Fruit fly (Drosophila melanogaster) whole organism, embryonic: ENCODE measurements around the gene CkIIbeta.
A peak's percentile ranks its signal among the peaks of the same experiment; 100 is the strongest.
"Not testable (repeated sequence)": the region's sequence is repeated elsewhere in the genome, so short reads cannot be mapped to it uniquely, and the experiment has no call there.

Source experiments
- BEAF-32 ChIP-seq: fragments of 200-800 bp; sonication (Bioruptor generic); optimal IDR thresholded peaks from 3 replicates; lab custom pipeline; 2017; ENCODE audit warnings: missing biosample characterization, missing genetic modification characterization, mild to moderate bottlenecking, moderate library complexity, missing genetic modification reagents
- Blimp-1 ChIP-seq: fragments of 200-800 bp; sonication (Bioruptor generic); optimal IDR thresholded peaks from 3 replicates; lab custom pipeline; 2018; ENCODE audit warnings: missing biosample characterization, missing genetic modification characterization, mild to moderate bottlenecking, moderate library complexity, missing genetic modification reagents
- CG10366 ChIP-seq: fragments of 200-800 bp; sonication (Bioruptor generic); IDR thresholded peaks from 2 replicates; pipeline ENCODE4 v1.3.6; 2022; ENCODE audit warnings: missing biosample characterization, missing genetic modification characterization
- CG12299 ChIP-seq: fragments of 200-800 bp; sonication (Bioruptor generic); optimal IDR thresholded peaks from 2 replicates; lab custom pipeline; 2018; ENCODE audit warnings: missing biosample characterization, mild to moderate bottlenecking, missing genetic modification characterization
- CG12659 ChIP-seq: fragments of 200-800 bp; sonication (Bioruptor generic); optimal IDR thresholded peaks from 3 replicates; lab custom pipeline; 2017; ENCODE audit warnings: mild to moderate bottlenecking, missing biosample characterization, missing genetic modification reagents, missing genetic modification characterization
- CG15011 ChIP-seq: fragments of 200-800 bp; sonication (Bioruptor generic); optimal IDR thresholded peaks from 3 replicates; lab custom pipeline; 2018; ENCODE audit warnings: missing biosample characterization, mild to moderate bottlenecking, missing genetic modification characterization
- CG17829 ChIP-seq: fragments of 200-800 bp; optimal IDR thresholded peaks from 2 replicates; lab custom pipeline; 2019; ENCODE audit warnings: missing biosample characterization, mild to moderate bottlenecking, missing genetic modification characterization, moderate library complexity
- CG17912 ChIP-seq: fragments of 200-800 bp; sonication (Bioruptor generic); optimal IDR thresholded peaks from 2 replicates; lab custom pipeline; 2018; ENCODE audit warnings: missing biosample characterization, mild to moderate bottlenecking, missing genetic modification characterization
- CG2678 ChIP-seq: fragments of 200-800 bp; sonication (Bioruptor generic); optimal IDR thresholded peaks from 3 replicates; lab custom pipeline; 2019; ENCODE audit warnings: missing biosample characterization, mild to moderate bottlenecking, missing genetic modification characterization, moderate library complexity
- CG30020 ChIP-seq: fragments of 200-800 bp; optimal IDR thresholded peaks from 2 replicates; lab custom pipeline; 2019; ENCODE audit warnings: missing biosample characterization, mild to moderate bottlenecking, missing genetic modification characterization, moderate library complexity
- CG34422 ChIP-seq: fragments of 200-800 bp; sonication (Bioruptor generic); IDR thresholded peaks from 3 replicates; pipeline ENCODE4 v1.3.6; 2022; ENCODE audit warnings: missing biosample characterization, missing genetic modification characterization
- CG4328 ChIP-seq: fragments of 200-800 bp; sonication (Bioruptor generic); optimal IDR thresholded peaks from 3 replicates; lab custom pipeline; 2017; ENCODE audit warnings: missing biosample characterization, missing genetic modification reagents, missing genetic modification characterization
- CG6765 ChIP-seq: fragments of 200-800 bp; sonication (Bioruptor generic); optimal IDR thresholded peaks from 3 replicates; lab custom pipeline; 2017; ENCODE audit warnings: missing biosample characterization, mild to moderate bottlenecking, missing genetic modification characterization
- CG8924 ChIP-seq: fragments of 200-800 bp; optimal IDR thresholded peaks from 3 replicates; lab custom pipeline; 2019; ENCODE audit warnings: missing biosample characterization, mild to moderate bottlenecking, missing genetic modification characterization, moderate library complexity
- CG9215 ChIP-seq: fragments of 200-800 bp; sonication (Bioruptor generic); IDR thresholded peaks from 2 replicates; pipeline ENCODE4 v1.3.6; 2022; ENCODE audit warnings: missing biosample characterization, missing genetic modification characterization
- Dip2 ChIP-seq: fragments of 200-800 bp; sonication (Bioruptor generic); IDR thresholded peaks from 2 replicates; pipeline ENCODE4 v1.3.6; 2022; ENCODE audit warnings: missing biosample characterization, missing genetic modification characterization
- E2f2 ChIP-seq: fragments of 200-800 bp; sonication (Bioruptor generic); IDR thresholded peaks from 2 replicates; pipeline ENCODE4 v1.3.6; 2022; ENCODE audit warnings: missing biosample characterization, missing genetic modification characterization
- Gug ChIP-seq: fragments of 200-800 bp; sonication (Bioruptor generic); IDR thresholded peaks from 4 replicates; pipeline ENCODE4 v1.3.6; 2022; ENCODE audit warnings: missing biosample characterization, missing genetic modification characterization
- HLH54F ChIP-seq: fragments of 200-800 bp; sonication (Bioruptor generic); optimal IDR thresholded peaks from 3 replicates; lab custom pipeline; 2016; ENCODE audit warnings: missing biosample characterization, missing genetic modification characterization
- MBD-R2 ChIP-seq: fragments of 200-800 bp; sonication (Bioruptor generic); IDR thresholded peaks from 2 replicates; pipeline ENCODE4 v1.3.6; 2022; ENCODE audit warnings: missing biosample characterization, missing genetic modification characterization
- Poxn ChIP-seq: fragments of 200-800 bp; sonication (Bioruptor generic); IDR thresholded peaks from 2 replicates; pipeline ENCODE4 v1.3.6; 2022; ENCODE audit warnings: missing biosample characterization, missing genetic modification characterization
- Sry-β ChIP-seq: fragments of 200-800 bp; sonication (Bioruptor generic); optimal IDR thresholded peaks from 2 replicates; lab custom pipeline; 2018; ENCODE audit warnings: missing biosample characterization, mild to moderate bottlenecking, missing genetic modification characterization, moderate library complexity
- Xbp1 ChIP-seq: fragments of 200-800 bp; sonication (Bioruptor generic); optimal IDR thresholded peaks from 3 replicates; lab custom pipeline; 2016; ENCODE audit warnings: missing biosample characterization, mild to moderate bottlenecking, missing genetic modification characterization
- YL-1 ChIP-seq: fragments of 200-800 bp; sonication (Bioruptor generic); optimal IDR thresholded peaks from 3 replicates; lab custom pipeline; 2017; ENCODE audit warnings: missing biosample characterization, mild to moderate bottlenecking, missing genetic modification characterization
- ato ChIP-seq: fragments of 200-800 bp; sonication (Bioruptor generic); IDR thresholded peaks from 2 replicates; pipeline ENCODE4 v1.3.6; 2022; ENCODE audit warnings: missing biosample characterization, missing genetic modification characterization; ENCODE audit not compliant: partially characterized antibody
- cas ChIP-seq: fragments of 200-800 bp; sonication (Bioruptor generic); IDR thresholded peaks from 2 replicates; pipeline ENCODE4 v1.3.6; 2022; ENCODE audit warnings: missing biosample characterization, missing genetic modification characterization
- chm ChIP-seq: fragments of 200-800 bp; sonication (Bioruptor generic); IDR thresholded peaks from 2 replicates; pipeline ENCODE4 v1.3.6; 2022; ENCODE audit warnings: missing biosample characterization, missing genetic modification characterization
- crc ChIP-seq: fragments of 200-800 bp; sonication (Bioruptor generic); optimal IDR thresholded peaks from 2 replicates; lab custom pipeline; 2016; ENCODE audit warnings: missing biosample characterization, missing genetic modification characterization
- cwo ChIP-seq: fragments of 200-800 bp; sonication (Bioruptor generic); optimal IDR thresholded peaks from 3 replicates; lab custom pipeline; 2017; ENCODE audit warnings: missing biosample characterization, missing genetic modification characterization, mild to moderate bottlenecking, moderate library complexity, missing genetic modification reagents
- dm ChIP-seq: fragments of 200-800 bp; sonication (Bioruptor generic); optimal IDR thresholded peaks from 3 replicates; lab custom pipeline; 2016; ENCODE audit warnings: missing biosample characterization, missing genetic modification characterization
- dmrt99B ChIP-seq: fragments of 200-800 bp; sonication (Bioruptor generic); optimal IDR thresholded peaks from 2 replicates; lab custom pipeline; 2018; ENCODE audit warnings: missing biosample characterization, mild to moderate bottlenecking, missing genetic modification characterization, moderate library complexity
- exex ChIP-seq: fragments of 200-800 bp; sonication (Bioruptor generic); optimal IDR thresholded peaks from 4 replicates; lab custom pipeline; 2018; ENCODE audit warnings: missing biosample characterization, mild to moderate bottlenecking, missing genetic modification characterization, moderate library complexity
- maf-S ChIP-seq: fragments of 200-800 bp; sonication (Bioruptor generic); optimal IDR thresholded peaks from 2 replicates; lab custom pipeline; 2016; ENCODE audit warnings: missing biosample characterization, missing genetic modification characterization
- odd ChIP-seq: fragments of 200-800 bp; sonication (Bioruptor generic); optimal IDR thresholded peaks from 2 replicates; lab custom pipeline; 2017; ENCODE audit warnings: missing biosample characterization, mild to moderate bottlenecking, missing genetic modification characterization
- pan ChIP-seq, 4 experiments: fragments of >200 bp in 3 of 4; fragments of 200-800 bp in 1 of 4; sonication (Bioruptor generic) in 1 of 4; optimal IDR thresholded peaks in 3 of 4; IDR thresholded peaks in 1 of 4; 2 replicates each; pipeline versions ENCODE4 v1.3.6 to Lab custom; 2017 to 2022; ENCODE audit warnings: missing biosample characterization in 2 of 4, missing genetic modification characterization in 2 of 4, mixed read lengths in 1 of 4
- sd ChIP-seq: fragments of 200-800 bp; sonication (Bioruptor generic); optimal IDR thresholded peaks from 3 replicates; lab custom pipeline; 2018; ENCODE audit warnings: missing biosample characterization, mild to moderate bottlenecking, missing genetic modification characterization, moderate library complexity
- sisA ChIP-seq: fragments of 200-800 bp; sonication (Bioruptor generic); IDR thresholded peaks from 2 replicates; pipeline ENCODE4 v1.3.6; 2022; ENCODE audit warnings: missing biosample characterization, missing genetic modification characterization
- so ChIP-seq: fragments of 200-800 bp; sonication (Bioruptor generic); IDR thresholded peaks from 3 replicates; pipeline ENCODE4 v1.3.6; 2022; ENCODE audit warnings: missing biosample characterization, missing genetic modification characterization
- zfh2 ChIP-seq: fragments of 200-800 bp; sonication (Bioruptor generic); optimal IDR thresholded peaks from 2 replicates; lab custom pipeline; 2016; ENCODE audit warnings: missing biosample characterization, missing genetic modification characterization

Gene CkIIbeta

dm6 chrX:11792415-11793328 is at the start of gene CkIIbeta (continued):
- peak; percentile 56 for TF ChIP-seq CG8924
- TF ChIP-seq dmrt99B (tag; lab: Kevin White, UChicago), result no peak
- no peak for TF ChIP-seq CG9215 (GFP tag; lab: Robert Waterston, UW)
- TF ChIP-seq ato (GFP tag; lab: Robert Waterston, UW), result peak; percentile 89
- TF ChIP-seq MBD-R2, result peak; percentile 58
- TF ChIP-seq zfh2 (GFP tag; lab: Kevin White, UChicago), result peak; percentile 67
- TF ChIP-seq YL-1 (GFP tag; lab: Kevin White, UChicago), result peak; percentile 67
- TF ChIP-seq CG12299 (tag; lab: Kevin White, UChicago), result peak; percentile 53
- TF ChIP-seq E2f2 (GFP tag; lab: Robert Waterston, UW), result peak; percentile 74
- TF ChIP-seq odd, result no peak
- TF ChIP-seq Poxn (GFP tag; lab: Robert Waterston, UW), result no peak
- peak; percentile 61 for TF ChIP-seq exex
- no peak for TF ChIP-seq CG4328 (GFP tag; lab: Kevin White, UChicago)
- TF ChIP-seq CG6765 (GFP tag; lab: Kevin White, UChicago), result peak; percentile 6
- peak; percentile 42 for TF ChIP-seq dm (GFP tag; lab: Kevin White, UChicago)
- TF ChIP-seq cas (GFP tag; lab: Robert Waterston, UW), result no peak
- TF ChIP-seq CG30020, result peak; percentile 44
- TF ChIP-seq chm (GFP tag; lab: Robert Waterston, UW), result no peak
- TF ChIP-seq cwo (GFP tag; lab: Kevin White, UChicago), result no peak
- peak; percentile 4 for TF ChIP-seq CG2678
- 0 out of 2 replicates have a peak, but pooled peaks have one; percentile 33 for TF ChIP-seq CG10366 (GFP tag; lab: Robert Waterston, UW)
- TF ChIP-seq CG17829 (tag; lab: Kevin White, UChicago), result peak; percentile 39
- TF ChIP-seq Dip2 (GFP tag; lab: Robert Waterston, UW), result no peak
- peak; percentile 58; the same call in 1 of the 4 replicates for TF ChIP-seq Gug
- TF ChIP-seq CG34422 (GFP tag; lab: Robert Waterston, UW), result peak; percentile 61; the same call in 1 of the 3 replicates
- peak; percentile 98 for TF ChIP-seq BEAF-32 (GFP tag; lab: Kevin White, UChicago)
- TF ChIP-seq Xbp1 (GFP tag; lab: Kevin White, UChicago), result peak; percentile 71
- TF ChIP-seq Sry-β, result no peak
- TF ChIP-seq HLH54F (GFP tag; lab: Kevin White, UChicago), result peak; percentile 59
- TF ChIP-seq maf-S (GFP tag; lab: Kevin White, UChicago), result peak; percentile 20
- TF ChIP-seq, all 482 proteins: peak for 222

- not testable (repeated sequence) for TF ChIP-seq pan (optimal IDR thresholded peaks at IDR 0.05; lab: Kevin White, UChicago); pan (GFP tag; optimal IDR thresholded peaks at IDR 0.05 in 1 of 2, IDR thresholded peaks at IDR 0.05 in 1 of 2); Xbp1 (GFP tag; lab: Kevin White, UChicago); CG12659 (GFP tag; lab: Kevin White, UChicago)
Measured at dm6 chrX:11753973-11754372, 38.4 kb upstream of the CkIIbeta start, which contains the start of gene m. m (plus strand) TSS chrX:11754273.

DNA sequence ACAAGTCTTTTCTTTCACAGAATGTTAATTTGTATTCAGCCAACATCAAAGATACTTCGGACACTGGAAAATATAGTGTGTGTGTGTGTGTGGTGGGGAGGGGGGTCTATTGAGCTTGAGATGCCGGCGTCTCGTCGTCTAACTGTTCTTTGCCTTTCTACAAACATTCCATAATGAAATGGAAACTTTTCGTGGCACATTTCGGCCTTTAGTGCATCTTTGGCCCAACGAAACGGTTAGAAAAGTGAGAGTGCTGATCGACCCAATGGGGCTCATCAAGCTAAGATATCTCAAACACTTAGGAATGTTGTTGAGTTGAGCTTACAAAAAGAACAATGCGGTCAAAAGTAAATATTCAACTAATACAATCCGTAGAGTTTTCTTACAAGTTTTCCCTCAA is 35.4 kb upstream of the CkIIbeta start:
- TF ChIP-seq sisA (GFP tag; lab: Robert Waterston, UW) (no peak), sd (tag; lab: Kevin White, UChicago) (peak; percentile 14), crc (GFP tag; lab: Kevin White, UChicago) (no peak), CG17912 (GFP tag; lab: Kevin White, UChicago) (no peak), CG15011 (GFP tag; lab: Kevin White, UChicago) (no peak), Blimp-1 (GFP tag; lab: Kevin White, UChicago) (peak; percentile 98), so (GFP tag; lab: Robert Waterston, UW) (no peak)
